Fruit fly (Drosophila melanogaster): Measurements from ENCODE around the gene CG33796.

- TF ChIP-seq psq (GFP tag; optimal IDR thresholded peaks at IDR 0.05) (no peak), lola (GFP tag; optimal IDR thresholded peaks at IDR 0.05) (no peak), fru (GFP tag; optimal IDR thresholded peaks at IDR 0.05) (no peak), pan (optimal IDR thresholded peaks at IDR 0.05) (no peak), Myc (optimal IDR thresholded peaks at IDR 0.05) (no peak), sv (GFP tag; optimal IDR thresholded peaks at IDR 0.05) (no peak)
Observed at dm6 chr3L:16153650-16154049, 16.3 kb downstream of the CG33796 start.
